Fruit fly (Drosophila melanogaster): Measurements from ENCODE around the gene Men-b.

Men-b gene

DNA sequence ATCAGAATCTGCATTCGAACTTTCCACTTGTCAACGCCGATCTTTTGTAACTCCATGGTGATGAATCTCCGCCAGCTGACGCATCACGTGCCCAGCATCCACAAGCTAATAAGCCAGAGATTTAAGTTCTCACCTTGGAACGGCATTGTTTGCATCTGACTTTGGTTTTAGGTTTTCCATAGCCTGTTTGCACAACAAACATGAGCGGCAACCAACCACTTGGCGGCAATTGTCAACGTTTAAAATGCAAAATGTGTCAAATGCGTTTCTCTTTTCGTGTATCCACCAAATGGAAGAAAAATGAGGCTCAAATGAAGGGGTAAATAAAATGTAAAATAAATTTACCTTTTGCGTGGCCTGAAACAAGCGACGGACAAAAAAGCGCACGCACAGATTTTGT is 50.9 kb downstream of the Men-b start:
- no peak for TF ChIP-seq psq (optimal IDR thresholded peaks at IDR 0.05)
- TF ChIP-seq Myc (optimal IDR thresholded peaks at IDR 0.05) = no peak
- TF ChIP-seq h (optimal IDR thresholded peaks at IDR 0.05) = no peak
- TF ChIP-seq insv (optimal IDR thresholded peaks at IDR 0.05) = no peak
- TF ChIP-seq Sin3A (optimal IDR thresholded peaks at IDR 0.05) = no peak
- no peak for TF ChIP-seq ttk (optimal IDR thresholded peaks at IDR 0.05)

- no peak for TF ChIP-seq insv (optimal IDR thresholded peaks at IDR 0.05)
- TF ChIP-seq h (optimal IDR thresholded peaks at IDR 0.05) = no peak
- no peak for TF ChIP-seq Sin3A (optimal IDR thresholded peaks at IDR 0.05)
- no peak for TF ChIP-seq ttk (optimal IDR thresholded peaks at IDR 0.05)
- no peak for TF ChIP-seq Myc (optimal IDR thresholded peaks at IDR 0.05)
- no peak for TF ChIP-seq psq (optimal IDR thresholded peaks at IDR 0.05)
These were observed 52.4 kb downstream of the Men-b start for dm6 chr3R:27203856-27204255.

DNA sequence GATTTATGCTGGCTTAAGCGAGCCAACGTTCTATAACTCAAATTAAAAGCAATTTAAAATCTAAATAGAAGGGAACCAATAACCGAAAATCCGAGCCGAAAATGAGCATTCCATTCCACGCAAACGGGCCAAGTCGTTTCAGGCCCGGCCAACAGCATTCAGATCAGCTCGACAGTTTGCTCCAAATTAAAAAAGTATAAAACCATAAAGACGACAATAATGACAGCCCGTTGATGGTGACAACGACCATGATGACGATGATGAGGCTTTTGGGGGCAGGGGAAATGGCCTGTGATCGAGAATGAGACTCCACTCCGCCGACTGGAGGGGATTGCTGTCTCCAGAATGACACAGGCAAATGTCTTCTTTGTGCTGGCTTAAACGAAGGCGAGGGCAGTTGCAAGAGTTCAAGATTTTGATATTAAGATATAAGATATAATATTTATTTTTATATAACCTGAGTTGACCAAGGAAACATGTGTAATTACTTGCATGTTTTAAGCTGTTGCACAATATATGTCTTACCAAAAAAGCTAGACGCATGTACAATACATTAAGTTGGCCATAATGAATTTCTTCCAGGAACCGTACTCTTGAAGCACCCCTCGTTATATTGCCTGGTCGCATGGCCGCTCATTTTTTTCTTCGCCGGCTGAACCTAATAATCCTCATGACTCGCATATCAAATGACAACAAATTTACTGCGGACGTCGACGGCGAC is 53.4 kb downstream of the Men-b start:
- TF ChIP-seq h (optimal IDR thresholded peaks at IDR 0.05) = no peak

All from Kc167 (cell line).